Worm (Caenorhabditis elegans) whole organism, L1 larva: Measurements from ENCODE around the gene myrf-2.

ENCODE experiments used
- aly-2 ChIP-seq: fragments of 150-350 bp; optimal IDR thresholded peaks from 2 replicates; lab custom pipeline; 2014; ENCODE audit warnings: missing biosample characterization, missing genetic modification characterization
- fkh-10 ChIP-seq: sonication (generic microtip); optimal IDR thresholded peaks from 2 replicates; lab custom pipeline; 2017; ENCODE audit warnings: missing biosample characterization, missing genetic modification reagents, missing genetic modification characterization
- fos-1 ChIP-seq: fragments of 150-350 bp; optimal IDR thresholded peaks from 2 replicates; lab custom pipeline; 2014; ENCODE audit warnings: missing biosample characterization, missing genetic modification characterization
- lin-39 ChIP-seq: fragments of 150-350 bp; optimal IDR thresholded peaks from 2 replicates; lab custom pipeline; 2014; ENCODE audit warnings: missing biosample characterization, missing genetic modification reagents, missing genetic modification characterization
- nhr-28 ChIP-seq: fragments of 150-350 bp; optimal IDR thresholded peaks from 2 replicates; lab custom pipeline; 2014; ENCODE audit warnings: missing biosample characterization, missing genetic modification characterization
- nhr-76 ChIP-seq: sonication (generic microtip); optimal IDR thresholded peaks from 2 replicates; lab custom pipeline; 2017; ENCODE audit warnings: missing biosample characterization, missing genetic modification characterization
- nhr-77 ChIP-seq: fragments of 150-350 bp; optimal IDR thresholded peaks from 2 replicates; lab custom pipeline; 2014; ENCODE audit warnings: missing biosample characterization, missing genetic modification characterization
- nhr-85 ChIP-seq: sonication (generic microtip); peaks from one replicate; lab custom pipeline; 2016; ENCODE audit warnings: missing genetic modification characterization, inconsistent platforms, missing compliant biosample characterization
- pag-3 ChIP-seq: sonication (generic microtip); optimal IDR thresholded peaks from 2 replicates; lab custom pipeline; 2017; ENCODE audit warnings: missing genetic modification characterization, mild to moderate bottlenecking, missing compliant biosample characterization, antibody characterized with exemption, borderline replicate concordance; ENCODE audit not compliant: insufficient read depth
- snpc-4 ChIP-seq: fragments of 150-350 bp; optimal IDR thresholded peaks from 2 replicates; lab custom pipeline; 2014; ENCODE audit warnings: missing biosample characterization, missing genetic modification characterization
- snu-23 ChIP-seq: sonication (generic microtip); optimal IDR thresholded peaks from 2 replicates; lab custom pipeline; 2016; ENCODE audit warnings: missing genetic modification characterization, missing compliant biosample characterization
- unc-86 ChIP-seq: sonication (generic microtip); optimal IDR thresholded peaks from 2 replicates; lab custom pipeline; 2016; ENCODE audit warnings: missing genetic modification characterization, missing compliant biosample characterization
- zag-1 ChIP-seq: fragments of 150-350 bp; optimal IDR thresholded peaks from 2 replicates; lab custom pipeline; 2014; ENCODE audit warnings: missing biosample characterization, missing genetic modification characterization
- ztf-11 ChIP-seq, 2 experiments: sonication (generic microtip); optimal IDR thresholded peaks; 2 replicates each; lab custom pipeline; 2016 to 2017; ENCODE audit warnings: missing genetic modification characterization in 2 of 2, missing biosample characterization in 1 of 2, missing compliant biosample characterization in 1 of 2

ce11 chrX:10216857-10217256, 22.7 kb upstream of the myrf-2 start:
- TF ChIP-seq fos-1 (tag; lab: Kevin White, UChicago) (no peak), snu-23 (GFP tag; lab: Kevin White, UChicago) (no peak), snpc-4 (tag; lab: Kevin White, UChicago) (no peak), zag-1 (tag; lab: Kevin White, UChicago) (no peak), lin-39 (tag; lab: Kevin White, UChicago) (no peak), fkh-10 (GFP tag; lab: Kevin White, UChicago) (no peak), nhr-76 (tag; lab: Kevin White, UChicago) (no peak), nhr-85 (no peak), unc-86 (tag; lab: Kevin White, UChicago) (no peak), nhr-77 (tag; lab: Kevin White, UChicago) (no peak), aly-2 (no peak), ztf-11 (tag; optimal IDR thresholded peaks at IDR 0.05; lab: Kevin White, UChicago) (no peak), nhr-28 (tag; lab: Kevin White, UChicago) (no peak), pag-3 (tag; lab: Kevin White, UChicago) (no peak)
